Worm (Caenorhabditis elegans): Measurements from ENCODE around the gene C47A10.12.

- TF ChIP-seq ceh-82 (tag; optimal IDR thresholded peaks at IDR 0.05) (no peak), ama-1 (optimal IDR thresholded peaks at IDR 0.05) (no peak), lin-15B (tag; optimal IDR thresholded peaks at IDR 0.05) (no peak), unc-62 (GFP tag; optimal IDR thresholded peaks at IDR 0.05) (no peak), pha-4 (tag; optimal IDR thresholded peaks at IDR 0.05) (no peak), nhr-23 (tag; optimal IDR thresholded peaks at IDR 0.05) (no peak), lin-39 (tag; optimal IDR thresholded peaks at IDR 0.05) (no peak), nhr-28 (tag; optimal IDR thresholded peaks at IDR 0.05) (no peak), aly-2 (tag; optimal IDR thresholded peaks at IDR 0.05) (no peak), sea-2 (GFP tag; optimal IDR thresholded peaks at IDR 0.05) (no peak)
Measured at ce11 chrV:17777624-17778023, at the start of gene C47A10.12.
